Worm (Caenorhabditis elegans) whole organism, L1 larva: ENCODE measurements around the gene nhr-156.

Experiments
- blmp-1 ChIP-seq: fragments of 150-350 bp; optimal IDR thresholded peaks from 2 replicates; lab custom pipeline; 2014; ENCODE audit warnings: missing biosample characterization, missing genetic modification characterization
- ceh-8 ChIP-seq: fragments of 200-800 bp; sonication (Bioruptor generic); optimal IDR thresholded peaks from 2 replicates; lab custom pipeline; 2018; ENCODE audit warnings: mild to moderate bottlenecking, missing genetic modification characterization, moderate library complexity, missing compliant biosample characterization
- efl-1 ChIP-seq, 4 experiments: fragments of 150-350 bp; optimal IDR thresholded peaks in 3 of 4; peaks in 1 of 4; 1 replicate in 1 of 4; 2 replicates in 3 of 4; lab custom pipeline; 2014; ENCODE audit warnings: missing biosample characterization in 2 of 4, missing genetic modification characterization in 2 of 4, missing genetic modification reagents in 2 of 4
- efl-3 ChIP-seq: fragments of 200-800 bp; sonication (Bioruptor generic); optimal IDR thresholded peaks from 2 replicates; lab custom pipeline; 2018; ENCODE audit warnings: mild to moderate bottlenecking, missing genetic modification characterization, missing compliant biosample characterization
- elt-3 ChIP-seq, 6 experiments: fragments of 150-350 bp in 1 of 6; sonication (generic microtip); optimal IDR thresholded peaks; 2 replicates each; lab custom pipeline; 2017 to 2018; ENCODE audit warnings: missing biosample characterization in 6 of 6, missing genetic modification characterization in 6 of 6, inconsistent platforms in 1 of 6
- fkh-10 ChIP-seq: sonication (generic microtip); optimal IDR thresholded peaks from 2 replicates; lab custom pipeline; 2017; ENCODE audit warnings: missing biosample characterization, missing genetic modification reagents, missing genetic modification characterization
- fos-1 ChIP-seq: fragments of 150-350 bp; optimal IDR thresholded peaks from 2 replicates; lab custom pipeline; 2014; ENCODE audit warnings: missing biosample characterization, missing genetic modification characterization
- lin-39 ChIP-seq: fragments of 150-350 bp; optimal IDR thresholded peaks from 2 replicates; lab custom pipeline; 2014; ENCODE audit warnings: missing biosample characterization, missing genetic modification reagents, missing genetic modification characterization
- nhr-11 ChIP-seq: fragments of 150-350 bp; optimal IDR thresholded peaks from 2 replicates; lab custom pipeline; 2014; ENCODE audit warnings: missing biosample characterization, missing genetic modification characterization
- nhr-237 ChIP-seq: fragments of 150-350 bp; optimal IDR thresholded peaks from 2 replicates; lab custom pipeline; 2014; ENCODE audit warnings: missing biosample characterization, missing genetic modification characterization
- nhr-77 ChIP-seq: fragments of 150-350 bp; optimal IDR thresholded peaks from 2 replicates; lab custom pipeline; 2014; ENCODE audit warnings: missing biosample characterization, missing genetic modification characterization
- unc-62 ChIP-seq: fragments of 150-350 bp; optimal IDR thresholded peaks from 2 replicates; lab custom pipeline; 2014; ENCODE audit warnings: missing biosample characterization, missing genetic modification reagents, missing genetic modification characterization
- ztf-11 ChIP-seq, 2 experiments: sonication (generic microtip); optimal IDR thresholded peaks; 2 replicates each; lab custom pipeline; 2016 to 2017; ENCODE audit warnings: missing genetic modification characterization in 2 of 2, missing biosample characterization in 1 of 2, missing compliant biosample characterization in 1 of 2
- ztf-4 ChIP-seq: fragments of 150-350 bp; optimal IDR thresholded peaks from 2 replicates; lab custom pipeline; 2014; ENCODE audit warnings: missing biosample characterization, missing genetic modification characterization

ce11 chrV:3903424-3903823 is 2.5 kb upstream of the nhr-156 start:
- TF ChIP-seq unc-62 (GFP tag; lab: Kevin White, UChicago) (no peak), ztf-4 (tag; lab: Kevin White, UChicago) (no peak), fos-1 (tag; lab: Kevin White, UChicago) (no peak), elt-3 (tag; optimal IDR thresholded peaks at IDR 0.05; lab: Kevin White, UChicago) (no peak), blmp-1 (no peak), fkh-10 (GFP tag; lab: Kevin White, UChicago) (no peak), nhr-77 (no peak), nhr-237 (tag; lab: Kevin White, UChicago) (no peak), efl-3 (GFP tag; lab: Kevin White, UChicago) (no peak), nhr-11 (tag; lab: Kevin White, UChicago) (no peak), lin-39 (tag; lab: Kevin White, UChicago) (no peak), efl-1 (optimal IDR thresholded peaks at IDR 0.05; lab: Kevin White, UChicago) (no peak), efl-1 (GFP tag; optimal IDR thresholded peaks at IDR 0.05 in 1 of 2; lab: Kevin White, UChicago) (peak in 1 of 2 experiments; percentile 33), ceh-8 (GFP tag; lab: Kevin White, UChicago) (no peak), ztf-11 (tag; optimal IDR thresholded peaks at IDR 0.05; lab: Kevin White, UChicago) (no peak)
